Worm (Caenorhabditis elegans) whole organism, mixed stage, embryonic: ENCODE results near the gene srh-218.

Experiments used
- M03D4.4 ChIP-seq: sonication (generic microtip); optimal IDR thresholded peaks from 2 replicates; lab custom pipeline; 2017; ENCODE audit warnings: mild to moderate bottlenecking, missing genetic modification characterization, missing compliant biosample characterization
- bed-3 ChIP-seq: fragments of 200-800 bp; sonication (Bioruptor generic); optimal IDR thresholded peaks from 3 replicates; lab custom pipeline; 2018; ENCODE audit warnings: mild to moderate bottlenecking, missing genetic modification characterization, moderate library complexity, missing compliant biosample characterization
- ceh-39 ChIP-seq: fragments of 150-350 bp; optimal IDR thresholded peaks from 2 replicates; lab custom pipeline; 2014; ENCODE audit warnings: missing biosample characterization, missing genetic modification characterization
- ceh-43 ChIP-seq: fragments of 200-800 bp; sonication (Bioruptor generic); optimal IDR thresholded peaks from 2 replicates; lab custom pipeline; 2018; ENCODE audit warnings: mild to moderate bottlenecking, missing genetic modification characterization, moderate library complexity, missing compliant biosample characterization
- ces-1 ChIP-seq: fragments of 150-350 bp; optimal IDR thresholded peaks from 2 replicates; lab custom pipeline; 2014; ENCODE audit warnings: missing biosample characterization, missing genetic modification reagents, missing genetic modification characterization
- cnd-1 ChIP-seq: fragments of 200-800 bp; sonication (Bioruptor generic); optimal IDR thresholded peaks from 2 replicates; lab custom pipeline; 2018; ENCODE audit warnings: mild to moderate bottlenecking, missing genetic modification characterization, missing compliant biosample characterization
- drap-1 ChIP-seq: fragments of 200-800 bp; sonication (Bioruptor generic); optimal IDR thresholded peaks from 3 replicates; lab custom pipeline; 2018; ENCODE audit warnings: mild to moderate bottlenecking, missing genetic modification characterization, missing compliant biosample characterization
- flh-1 ChIP-seq: fragments of 200-800 bp; sonication (Bioruptor generic); optimal IDR thresholded peaks from 2 replicates; lab custom pipeline; 2018; ENCODE audit warnings: mild to moderate bottlenecking, missing genetic modification characterization, moderate library complexity, missing compliant biosample characterization
- ham-2 ChIP-seq: fragments of 200-800 bp; sonication (Bioruptor generic); optimal IDR thresholded peaks from 2 replicates; lab custom pipeline; 2018; ENCODE audit warnings: mild to moderate bottlenecking, missing genetic modification characterization, missing compliant biosample characterization
- hlh-1 ChIP-seq: fragments of 150-350 bp; optimal IDR thresholded peaks from 2 replicates; lab custom pipeline; 2014; ENCODE audit warnings: missing biosample characterization, missing genetic modification reagents, missing genetic modification characterization
- lin-13 ChIP-seq: fragments of 150-350 bp; optimal IDR thresholded peaks from 2 replicates; lab custom pipeline; 2014; ENCODE audit warnings: missing biosample characterization, missing genetic modification characterization
- lin-32 ChIP-seq: fragments of 200-800 bp; sonication (Bioruptor generic); optimal IDR thresholded peaks from 2 replicates; lab custom pipeline; 2018; ENCODE audit warnings: mild to moderate bottlenecking, missing genetic modification characterization, missing compliant biosample characterization
- lsy-2 ChIP-seq: fragments of 150-350 bp; optimal IDR thresholded peaks from 2 replicates; lab custom pipeline; 2014; ENCODE audit warnings: missing biosample characterization, missing genetic modification characterization
- mab-5 ChIP-seq: fragments of 150-350 bp; optimal IDR thresholded peaks from 2 replicates; lab custom pipeline; 2014; ENCODE audit warnings: missing biosample characterization, missing genetic modification characterization
- mep-1 ChIP-seq: fragments of 150-350 bp; optimal IDR thresholded peaks from 2 replicates; lab custom pipeline; 2017; ENCODE audit warnings: missing biosample characterization, missing genetic modification reagents, missing genetic modification characterization, inconsistent platforms
- mls-2 ChIP-seq: sonication (generic microtip); optimal IDR thresholded peaks from 2 replicates; lab custom pipeline; 2016; ENCODE audit warnings: mild to moderate bottlenecking, missing genetic modification characterization, moderate library complexity, missing compliant biosample characterization
- nhr-12 ChIP-seq: fragments of 150-350 bp; optimal IDR thresholded peaks from 2 replicates; lab custom pipeline; 2014; ENCODE audit warnings: missing biosample characterization, missing genetic modification characterization
- nhr-237 ChIP-seq: fragments of 150-350 bp; optimal IDR thresholded peaks from 2 replicates; lab custom pipeline; 2014; ENCODE audit warnings: missing biosample characterization, missing genetic modification characterization
- nhr-28 ChIP-seq: fragments of 150-350 bp; optimal IDR thresholded peaks from 2 replicates; lab custom pipeline; 2014; ENCODE audit warnings: missing biosample characterization, missing genetic modification characterization
- pha-4 ChIP-seq: fragments of 150-350 bp; optimal IDR thresholded peaks from 2 replicates; lab custom pipeline; 2018; ENCODE audit warnings: missing biosample characterization, missing genetic modification reagents, missing genetic modification characterization
- sem-2 ChIP-seq: fragments of 200-800 bp; sonication (Bioruptor generic); optimal IDR thresholded peaks from 2 replicates; lab custom pipeline; 2018; ENCODE audit warnings: mild to moderate bottlenecking, missing genetic modification characterization, missing compliant biosample characterization
- snpc-4 ChIP-seq: fragments of 150-350 bp; optimal IDR thresholded peaks from 2 replicates; lab custom pipeline; 2014; ENCODE audit warnings: missing biosample characterization, missing genetic modification characterization
- sptf-1 ChIP-seq: sonication (generic microtip); optimal IDR thresholded peaks from 2 replicates; lab custom pipeline; 2017; ENCODE audit warnings: mild to moderate bottlenecking, missing genetic modification characterization, moderate library complexity, missing compliant biosample characterization
- tbx-8 ChIP-seq: fragments of 200-800 bp; sonication (Bioruptor generic); optimal IDR thresholded peaks from 2 replicates; lab custom pipeline; 2018; ENCODE audit warnings: mild to moderate bottlenecking, missing genetic modification characterization, moderate library complexity, missing compliant biosample characterization
- unc-120 ChIP-seq: sonication (generic microtip); optimal IDR thresholded peaks from 2 replicates; lab custom pipeline; 2017; ENCODE audit warnings: missing genetic modification characterization, missing compliant biosample characterization; ENCODE audit not compliant: poor library complexity, severe bottlenecking
- unc-39 ChIP-seq: fragments of 150-350 bp; optimal IDR thresholded peaks from 2 replicates; lab custom pipeline; 2014; ENCODE audit warnings: missing biosample characterization, missing genetic modification characterization
- zip-8 ChIP-seq: fragments of 150-350 bp; optimal IDR thresholded peaks from 2 replicates; lab custom pipeline; 2014; ENCODE audit warnings: missing biosample characterization, missing genetic modification characterization
- ztf-11 ChIP-seq: fragments of 150-350 bp; optimal IDR thresholded peaks from 2 replicates; lab custom pipeline; 2014; ENCODE audit warnings: missing biosample characterization, missing genetic modification characterization

srh-218 gene

ce11 chrV:15503603-15504002, 9.8 kb downstream of the srh-218 start:
- no peak for TF ChIP-seq ces-1
- TF ChIP-seq bed-3 (GFP tag; lab: Kevin White, UChicago), result no peak
- no peak for TF ChIP-seq ceh-39 (tag; lab: Kevin White, UChicago)
- no peak for TF ChIP-seq pha-4 (tag; lab: Kevin White, UChicago)
- TF ChIP-seq drap-1 (GFP tag; lab: Kevin White, UChicago), result no peak
- TF ChIP-seq ceh-43 (GFP tag; lab: Kevin White, UChicago), result no peak
- no peak for TF ChIP-seq ztf-11 (tag; lab: Kevin White, UChicago)
- TF ChIP-seq mab-5 (tag; lab: Kevin White, UChicago), result no peak
- no peak for TF ChIP-seq mep-1 (tag; lab: Kevin White, UChicago)

- TF ChIP-seq sptf-1 (peak; percentile 68), drap-1 (GFP tag; lab: Kevin White, UChicago) (peak; percentile 87), lin-13 (tag; lab: Kevin White, UChicago) (no peak), nhr-12 (tag; lab: Kevin White, UChicago) (no peak), ham-2 (peak; percentile 43), mab-5 (tag; lab: Kevin White, UChicago) (no peak), ceh-43 (GFP tag; lab: Kevin White, UChicago) (peak; percentile 11), bed-3 (GFP tag; lab: Kevin White, UChicago) (peak; percentile 42), ztf-11 (tag; lab: Kevin White, UChicago) (no peak), unc-39 (tag; lab: Kevin White, UChicago) (no peak), cnd-1 (peak; percentile 72), M03D4.4 (tag; lab: Kevin White, UChicago) (peak; percentile 54), pha-4 (tag; lab: Kevin White, UChicago) (peak; percentile 5), sem-2 (GFP tag; lab: Kevin White, UChicago) (peak; percentile 3), flh-1 (GFP tag; lab: Kevin White, UChicago) (peak; percentile 3), tbx-8 (GFP tag; lab: Kevin White, UChicago) (no peak), mls-2 (tag; lab: Kevin White, UChicago) (peak; percentile 39), zip-8 (tag; lab: Kevin White, UChicago) (no peak)
These were observed 11.3 kb downstream of the srh-218 start for ce11 chrV:15505068-15505467.

DNA sequence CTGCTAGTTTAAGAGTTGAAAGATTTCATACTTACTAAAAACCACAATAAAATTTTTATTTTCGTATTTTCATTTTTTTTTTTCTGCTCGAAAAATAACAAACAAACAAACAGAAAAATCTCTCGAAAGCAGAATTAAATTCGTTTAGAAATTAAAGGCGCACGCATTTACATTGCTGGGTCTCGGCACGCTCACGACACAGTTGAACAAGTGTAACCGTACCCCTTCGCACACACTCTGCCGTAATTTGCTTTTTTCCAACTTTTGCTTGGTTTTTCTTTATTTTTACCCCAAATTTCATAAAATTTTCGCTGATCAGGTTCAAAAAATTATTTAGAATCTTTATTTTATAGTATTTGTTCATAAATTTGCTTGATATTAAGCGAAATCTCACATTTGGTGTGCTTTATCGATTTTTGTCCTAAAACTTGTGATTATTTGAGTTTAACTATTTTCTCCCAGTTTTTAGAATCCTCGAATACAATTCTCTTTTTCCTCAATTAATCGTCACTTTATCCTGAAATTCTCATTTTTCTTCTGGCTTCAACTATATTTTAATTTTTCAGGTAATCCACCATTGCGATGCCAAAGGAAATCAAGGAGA, 17.9 kb downstream of the srh-218 start, which contains the start of gene rpl-38:
rpl-38 (plus strand) TSS at position 554 of the 604 bp plus-strand sequence.
- peak; percentile 85 for TF ChIP-seq mep-1 (tag; lab: Kevin White, UChicago)
- TF ChIP-seq pha-4 (tag; lab: Kevin White, UChicago), result peak; percentile 87
- TF ChIP-seq flh-1 (GFP tag; lab: Kevin White, UChicago), result no peak
- no peak for TF ChIP-seq sem-2 (GFP tag; lab: Kevin White, UChicago)
- peak; percentile 16 for TF ChIP-seq sptf-1
- no peak for TF ChIP-seq lin-32 (GFP tag; lab: Kevin White, UChicago)
- peak; percentile 6 for TF ChIP-seq cnd-1
- peak; percentile 33 for TF ChIP-seq mls-2 (tag; lab: Kevin White, UChicago)
- peak; percentile 98 for TF ChIP-seq lsy-2 (tag; lab: Kevin White, UChicago)
- TF ChIP-seq lin-13 (tag; lab: Kevin White, UChicago), result peak; percentile 80
- TF ChIP-seq ham-2, result no peak
- TF ChIP-seq nhr-237 (tag; lab: Kevin White, UChicago), result peak; percentile 77
- peak; percentile 70 for TF ChIP-seq drap-1 (GFP tag; lab: Kevin White, UChicago)
- TF ChIP-seq nhr-12 (tag; lab: Kevin White, UChicago), result no peak
- peak; percentile 96 for TF ChIP-seq ces-1
- peak; percentile 17 for TF ChIP-seq hlh-1 (tag; lab: Kevin White, UChicago)

DNA sequence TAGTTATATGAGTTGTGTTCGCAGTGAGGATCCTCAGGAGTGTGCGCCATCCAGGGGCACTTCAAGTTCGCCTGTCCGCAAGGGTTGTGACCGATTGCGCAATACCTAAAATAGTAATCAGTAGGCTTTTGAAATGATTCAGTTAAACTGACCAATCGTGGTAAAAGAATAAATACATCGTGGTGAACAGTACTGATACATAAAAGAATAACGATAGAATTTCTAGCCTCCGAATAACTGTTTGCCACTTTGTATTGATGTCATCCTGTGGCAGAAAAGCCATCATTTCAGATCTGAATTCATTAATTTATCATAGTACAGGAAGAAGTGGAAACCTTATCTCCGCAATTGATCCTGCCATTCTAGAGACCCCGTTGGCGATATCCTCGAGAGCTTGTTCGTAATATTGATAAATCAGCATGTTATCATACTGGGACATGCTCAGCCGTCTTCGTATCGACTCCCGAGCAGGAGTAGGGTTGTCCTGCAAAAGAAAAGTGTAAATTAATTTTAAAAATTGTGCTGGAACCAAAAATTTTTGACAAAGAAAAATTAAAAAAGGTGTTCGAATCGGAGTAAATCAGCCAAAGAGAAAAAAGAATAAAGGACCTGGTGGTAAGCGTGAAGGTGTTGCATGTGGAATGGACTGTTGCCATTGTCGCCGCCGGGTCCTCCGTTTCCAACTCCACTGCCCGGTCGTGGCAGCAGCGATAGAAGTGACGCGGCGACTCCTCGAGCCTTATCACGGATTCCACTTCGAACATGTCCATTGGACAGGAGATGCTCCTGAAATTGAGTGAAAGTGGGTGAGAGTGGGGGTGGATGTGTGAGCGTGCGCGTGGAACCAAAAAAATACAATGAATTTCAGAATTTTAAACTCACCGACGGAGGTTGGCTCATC, 19.3 kb downstream of the srh-218 start:
- no peak for TF ChIP-seq nhr-28 (tag; lab: Kevin White, UChicago)
- TF ChIP-seq lsy-2 (tag; lab: Kevin White, UChicago), result no peak
- TF ChIP-seq snpc-4 (tag; lab: Kevin White, UChicago), result no peak
- no peak for TF ChIP-seq M03D4.4 (tag; lab: Kevin White, UChicago)
- TF ChIP-seq unc-120 (tag; lab: Kevin White, UChicago), result no peak
- TF ChIP-seq zip-8 (tag; lab: Kevin White, UChicago), result peak; percentile 82
- TF ChIP-seq, all 35 proteins: peak for 1
